Worm (Caenorhabditis elegans) whole organism, young adult: ENCODE measurements around the gene K09C8.2.

Experiments
- Y53G8AR.9 ChIP-seq: fragments of 200-800 bp; sonication (Bioruptor generic); conservative IDR thresholded peaks from 2 replicates; pipeline ENCODE4 v1.3.6; 2022; ENCODE audit warnings: missing genetic modification reagents, missing genetic modification characterization, missing compliant biosample characterization
- Y95B8A.8 ChIP-seq: fragments of 200-800 bp; sonication (Bioruptor generic); IDR thresholded peaks from 2 replicates; pipeline ENCODE4 v1.3.6; 2022; ENCODE audit warnings: missing genetic modification reagents, missing genetic modification characterization, missing compliant biosample characterization
- bed-1 ChIP-seq: fragments of 200-800 bp; sonication (Bioruptor generic); IDR thresholded peaks from 2 replicates; pipeline ENCODE4 v1.3.6; 2022; ENCODE audit warnings: missing genetic modification reagents, missing genetic modification characterization, missing compliant biosample characterization
- dox-1 ChIP-seq: fragments of 200-800 bp; sonication (Bioruptor generic); IDR thresholded peaks from 2 replicates; pipeline ENCODE4 v1.3.6; 2022; ENCODE audit warnings: missing genetic modification reagents, missing genetic modification characterization, missing compliant biosample characterization
- lag-1 ChIP-seq: fragments of 200-800 bp; sonication (Bioruptor generic); IDR thresholded peaks from 2 replicates; pipeline ENCODE4 v1.3.6; 2022; ENCODE audit warnings: missing genetic modification reagents, missing genetic modification characterization, missing compliant biosample characterization
- lin-35 ChIP-seq, 3 experiments: fragments of 150-350 bp in 2 of 3; sonication (generic microtip) in 1 of 3; optimal IDR thresholded peaks; 2 replicates each; lab custom pipeline; 2014 to 2018; ENCODE audit warnings: missing biosample characterization in 3 of 3, missing genetic modification characterization in 3 of 3, missing genetic modification reagents in 3 of 3
- madf-3 ChIP-seq: fragments of 200-800 bp; sonication (Bioruptor generic); IDR thresholded peaks from 2 replicates; pipeline ENCODE4 v1.3.6; 2022; ENCODE audit warnings: missing genetic modification reagents, missing genetic modification characterization, missing compliant biosample characterization
- ztf-18 ChIP-seq: sonication (generic microtip); optimal IDR thresholded peaks from 2 replicates; lab custom pipeline; 2016; ENCODE audit warnings: missing genotype, mild to moderate bottlenecking, missing genetic modification characterization, missing compliant biosample characterization

- TF ChIP-seq Y95B8A.8 (no peak), lin-35 (GFP tag; optimal IDR thresholded peaks at IDR 0.05; lab: Kevin White, UChicago) (no peak), lag-1 (GFP tag; lab: Robert Waterston, UW) (no peak), ztf-18 (tag; lab: Kevin White, UChicago) (no peak), madf-3 (GFP tag; lab: Robert Waterston, UW) (no peak), bed-1 (no peak), Y53G8AR.9 (no peak), dox-1 (GFP tag; lab: Robert Waterston, UW) (no peak)
Observed at ce11 chrX:10990855-10991176, 31.6 kb downstream of the K09C8.2 start.
